Worm (Caenorhabditis elegans) whole organism, early embryonic: ENCODE measurements around the gene msrp-7.
A peak's percentile ranks its signal among the peaks of the same experiment; 100 is the strongest.

Source experiments
- B0310.2 ChIP-seq: sonication (generic microtip); optimal IDR thresholded peaks from 2 replicates; lab custom pipeline; 2016; ENCODE audit warnings: mild to moderate bottlenecking, missing genetic modification characterization, missing compliant biosample characterization
- F13C5.2 ChIP-seq: sonication (generic microtip); optimal IDR thresholded peaks from 2 replicates; lab custom pipeline; 2017; ENCODE audit warnings: mild to moderate bottlenecking, missing genetic modification characterization, inconsistent platforms, missing compliant biosample characterization
- aly-1 ChIP-seq: sonication (generic microtip); optimal IDR thresholded peaks from 2 replicates; lab custom pipeline; 2016; ENCODE audit warnings: missing genetic modification characterization, missing compliant biosample characterization
- ama-1 ChIP-seq: fragments of 150-350 bp; optimal IDR thresholded peaks from 2 replicates; lab custom pipeline; 2014
- ceh-13 ChIP-seq: fragments of 200-800 bp; sonication (Bioruptor generic); optimal IDR thresholded peaks from 2 replicates; lab custom pipeline; 2018; ENCODE audit warnings: mild to moderate bottlenecking, missing genetic modification characterization, missing compliant biosample characterization
- ceh-36 ChIP-seq: sonication (generic microtip); optimal IDR thresholded peaks from 2 replicates; lab custom pipeline; 2016; ENCODE audit warnings: missing genetic modification characterization, inconsistent platforms, missing compliant biosample characterization
- ets-7 ChIP-seq: sonication (generic microtip); optimal IDR thresholded peaks from 2 replicates; lab custom pipeline; 2016; ENCODE audit warnings: missing genotype, missing genetic modification characterization, missing compliant biosample characterization
- flt-1 ChIP-seq: fragments of 200-800 bp; sonication (Bioruptor generic); IDR thresholded peaks from 2 replicates; pipeline ENCODE4 v1.3.6; 2022; ENCODE audit warnings: missing genetic modification characterization, missing compliant biosample characterization
- hmbx-1 ChIP-seq: sonication (generic microtip); optimal IDR thresholded peaks from 2 replicates; lab custom pipeline; 2016; ENCODE audit warnings: mild to moderate bottlenecking, missing genetic modification characterization, missing compliant biosample characterization
- hmg-4 ChIP-seq: fragments of 200-800 bp; sonication (Bioruptor generic); optimal IDR thresholded peaks from 2 replicates; lab custom pipeline; 2018; ENCODE audit warnings: mild to moderate bottlenecking, missing genetic modification characterization, missing compliant biosample characterization
- hnd-1 ChIP-seq: sonication (generic microtip); optimal IDR thresholded peaks from 2 replicates; lab custom pipeline; 2016; ENCODE audit warnings: missing genetic modification characterization, missing compliant biosample characterization
- pes-1 ChIP-seq: fragments of 200-800 bp; sonication (Bioruptor generic); IDR thresholded peaks from 2 replicates; pipeline ENCODE4 v1.3.6; 2022; ENCODE audit warnings: missing genetic modification reagents, missing genetic modification characterization, missing compliant biosample characterization
- scrt-1 ChIP-seq: fragments of 200-800 bp; sonication (Bioruptor generic); IDR thresholded peaks from 2 replicates; pipeline ENCODE4 v1.3.6; 2022; ENCODE audit warnings: missing genetic modification characterization, missing compliant biosample characterization
- sea-1 ChIP-seq: fragments of 200-800 bp; sonication (Bioruptor generic); conservative IDR thresholded peaks from 2 replicates; pipeline ENCODE4 v1.3.6; 2022; ENCODE audit warnings: missing genetic modification characterization, missing compliant biosample characterization
- tbx-11 ChIP-seq: fragments of 200-800 bp; sonication (Bioruptor generic); IDR thresholded peaks from 2 replicates; pipeline ENCODE4 v1.3.6; 2022; ENCODE audit warnings: missing genetic modification characterization, missing compliant biosample characterization
- tbx-37 ChIP-seq: fragments of 200-800 bp; sonication (Bioruptor generic); conservative IDR thresholded peaks from 2 replicates; pipeline ENCODE4 v1.3.6; 2022; ENCODE audit warnings: missing genetic modification reagents, missing genetic modification characterization, missing compliant biosample characterization
- tra-4 ChIP-seq: sonication (generic microtip); optimal IDR thresholded peaks from 2 replicates; lab custom pipeline; 2017; ENCODE audit warnings: missing genetic modification characterization, missing compliant biosample characterization

Gene msrp-7

ce11 chrII:10824046-10824445, 13.3 kb downstream of the msrp-7 start, which contains the start of the genes R06F6.12 and mix-1:
TSS of gene R06F6.12 (minus strand) at chrII:10824081.
TSS of gene mix-1 (plus strand) at chrII:10824246.
- TF ChIP-seq tra-4: no peak
- no peak for TF ChIP-seq sea-1
- TF ChIP-seq tbx-11 (GFP tag; lab: Robert Waterston, UW): no peak
- no peak for TF ChIP-seq hmbx-1 (tag; lab: Kevin White, UChicago)
- no peak for TF ChIP-seq ceh-13 (GFP tag; lab: Kevin White, UChicago)
- TF ChIP-seq scrt-1 (GFP tag; lab: Robert Waterston, UW): no peak
- peak; percentile 20 for TF ChIP-seq F13C5.2 (tag; lab: Kevin White, UChicago)
- peak; percentile 62; the same call in 1 of the 2 replicates for TF ChIP-seq pes-1
- TF ChIP-seq tbx-37 (GFP tag; lab: Robert Waterston, UW): no peak
- TF ChIP-seq ama-1 (lab: Kevin White, UChicago): no peak
- TF ChIP-seq hnd-1 (tag; lab: Kevin White, UChicago): no peak

DNA sequence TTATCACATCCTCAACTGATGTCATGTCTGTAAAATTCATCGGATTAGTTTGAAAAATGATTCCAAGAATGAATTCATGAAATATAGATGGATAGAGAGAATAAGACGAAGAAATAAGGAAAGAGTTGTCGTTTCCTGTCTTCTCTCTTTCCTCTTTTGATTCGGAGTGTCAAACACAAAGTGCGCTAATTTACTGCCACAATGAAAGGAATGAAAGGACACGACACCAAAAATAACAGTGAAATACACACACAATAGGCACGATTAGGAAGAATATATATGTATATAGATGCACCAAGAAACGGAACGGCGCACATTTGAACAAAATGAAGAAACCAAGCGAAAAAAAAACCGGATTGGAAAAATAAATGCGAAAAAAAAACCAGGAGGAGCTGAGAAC, 18.3 kb downstream of the msrp-7 start, which contains the start of gene VM106R.1:
TSS of gene VM106R.1 (minus strand) at position 101 of the 400 bp plus-strand sequence.
- TF ChIP-seq ceh-13 (GFP tag; lab: Kevin White, UChicago) (no peak), aly-1 (no peak), ets-7 (tag; lab: Kevin White, UChicago) (no peak), pes-1 (no peak), F13C5.2 (tag; lab: Kevin White, UChicago) (no peak), scrt-1 (GFP tag; lab: Robert Waterston, UW) (no peak), tbx-11 (GFP tag; lab: Robert Waterston, UW) (no peak), hmbx-1 (tag; lab: Kevin White, UChicago) (no peak), hmg-4 (GFP tag; lab: Kevin White, UChicago) (no peak), flt-1 (GFP tag; lab: Robert Waterston, UW) (no peak), ama-1 (lab: Kevin White, UChicago) (no peak), hnd-1 (tag; lab: Kevin White, UChicago) (no peak), ceh-36 (tag; lab: Kevin White, UChicago) (no peak), tbx-37 (GFP tag; lab: Robert Waterston, UW) (no peak), sea-1 (no peak), B0310.2 (no peak), tra-4 (no peak)

DNA sequence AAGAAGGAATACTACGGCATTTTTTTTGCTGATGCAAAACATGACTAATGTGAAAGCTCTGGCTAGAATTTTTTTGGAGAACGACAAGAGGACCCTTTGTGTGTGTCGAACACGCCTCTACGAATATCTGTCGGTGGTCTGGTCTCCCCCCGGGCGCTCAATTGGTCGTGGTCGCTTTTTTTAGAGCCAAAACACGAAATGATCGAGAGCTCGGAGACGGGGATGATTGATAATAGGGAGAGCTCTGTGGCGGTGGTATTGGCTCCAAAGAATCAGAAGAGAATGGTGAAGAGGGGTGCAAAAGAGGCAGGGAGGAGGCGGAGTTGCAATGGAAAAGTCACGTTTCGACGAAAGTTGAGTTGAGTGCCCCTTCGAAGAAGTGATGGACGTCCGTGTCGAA, 18.8 kb downstream of the msrp-7 start:
- TF ChIP-seq ama-1 (lab: Kevin White, UChicago): no peak
- no peak for TF ChIP-seq hmg-4 (GFP tag; lab: Kevin White, UChicago)
- no peak for TF ChIP-seq scrt-1 (GFP tag; lab: Robert Waterston, UW)
- no peak for TF ChIP-seq ets-7 (tag; lab: Kevin White, UChicago)
- TF ChIP-seq sea-1: no peak
- no peak for TF ChIP-seq ceh-13 (GFP tag; lab: Kevin White, UChicago)
- no peak for TF ChIP-seq F13C5.2 (tag; lab: Kevin White, UChicago)
- no peak for TF ChIP-seq aly-1
- no peak for TF ChIP-seq hnd-1 (tag; lab: Kevin White, UChicago)
- TF ChIP-seq ceh-36 (tag; lab: Kevin White, UChicago): no peak
- no peak for TF ChIP-seq flt-1 (GFP tag; lab: Robert Waterston, UW)
- no peak for TF ChIP-seq tra-4
- no peak for TF ChIP-seq tbx-11 (GFP tag; lab: Robert Waterston, UW)
- no peak for TF ChIP-seq tbx-37 (GFP tag; lab: Robert Waterston, UW)

DNA sequence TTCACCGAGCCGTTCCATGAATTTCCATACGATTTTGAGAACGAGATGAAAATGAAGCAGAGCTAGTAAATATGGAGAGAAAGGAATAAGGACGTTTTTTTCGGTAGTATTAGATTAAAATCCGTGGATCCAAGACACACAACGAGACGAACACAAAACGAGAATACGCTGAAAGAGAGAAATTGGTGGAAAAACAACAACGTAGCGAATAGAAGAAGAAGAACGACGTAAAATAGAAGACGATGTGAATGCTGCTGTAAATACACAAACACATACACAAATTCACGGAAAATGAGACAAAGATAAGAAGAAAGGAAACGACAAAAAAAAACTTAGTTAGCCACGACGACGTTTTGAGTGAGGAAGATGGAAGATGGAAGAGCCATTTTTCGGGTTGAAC, 23.9 kb downstream of the msrp-7 start:
- TF ChIP-seq ceh-36 (tag; lab: Kevin White, UChicago) (no peak), hmg-4 (GFP tag; lab: Kevin White, UChicago) (no peak), pes-1 (no peak), scrt-1 (GFP tag; lab: Robert Waterston, UW) (no peak), tbx-37 (GFP tag; lab: Robert Waterston, UW) (no peak), F13C5.2 (tag; lab: Kevin White, UChicago) (no peak), sea-1 (no peak), flt-1 (GFP tag; lab: Robert Waterston, UW) (no peak)

DNA sequence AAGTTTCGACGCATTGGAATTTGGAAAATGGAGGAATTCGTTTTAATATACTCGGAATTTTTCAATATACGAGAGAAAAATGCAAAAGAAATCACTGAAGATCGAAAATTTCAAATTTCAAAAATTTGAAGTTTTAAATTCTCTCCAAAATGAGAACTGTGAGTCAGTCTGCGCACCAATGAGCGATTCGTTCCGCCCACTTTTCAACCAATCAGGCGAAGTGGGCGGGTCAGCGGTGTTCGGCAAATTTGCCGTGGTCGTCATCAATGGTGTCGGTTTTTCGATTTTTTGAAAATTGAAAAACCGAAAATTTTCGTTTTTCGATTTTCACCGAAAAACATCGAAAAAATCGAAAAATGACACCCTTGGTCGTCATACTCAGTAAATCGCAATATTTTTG, 27.8 kb downstream of the msrp-7 start:
- TF ChIP-seq sea-1: no peak
- no peak for TF ChIP-seq ceh-36 (tag; lab: Kevin White, UChicago)
- no peak for TF ChIP-seq ets-7 (tag; lab: Kevin White, UChicago)
- no peak for TF ChIP-seq tra-4

DNA sequence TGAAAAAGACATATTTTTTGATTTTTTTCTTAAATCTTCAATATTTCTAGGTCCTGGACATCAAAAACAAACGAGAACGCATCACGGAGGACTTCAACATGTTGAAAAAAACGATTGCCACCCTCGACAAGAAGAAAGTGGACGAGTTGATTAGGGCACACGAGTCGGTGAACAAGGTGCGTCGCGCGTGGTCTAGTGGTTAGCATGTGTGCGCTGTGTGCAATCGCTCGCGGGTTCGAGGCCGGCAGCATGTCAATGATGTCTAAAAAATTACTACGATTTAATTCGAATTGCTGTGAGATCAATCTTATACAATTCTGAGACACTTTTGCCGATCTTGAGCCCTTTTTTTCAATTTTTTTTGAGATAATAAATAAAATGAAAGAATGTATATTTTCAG, 29.3 kb downstream of the msrp-7 start:
- TF ChIP-seq ceh-13 (GFP tag; lab: Kevin White, UChicago) (peak; percentile 96), tra-4 (peak; percentile 94), aly-1 (peak; percentile 96), ets-7 (tag; lab: Kevin White, UChicago) (peak; percentile 83), ceh-36 (tag; lab: Kevin White, UChicago) (peak; percentile 96), sea-1 (peak; percentile 92), flt-1 (GFP tag; lab: Robert Waterston, UW) (peak; percentile 96), pes-1 (peak; percentile 96), scrt-1 (GFP tag; lab: Robert Waterston, UW) (peak; percentile 98), hmbx-1 (tag; lab: Kevin White, UChicago) (peak; percentile 92), ama-1 (lab: Kevin White, UChicago) (peak; percentile 89), hmg-4 (GFP tag; lab: Kevin White, UChicago) (peak; percentile 99), B0310.2 (peak; percentile 89), tbx-11 (GFP tag; lab: Robert Waterston, UW) (peak; percentile 94), F13C5.2 (tag; lab: Kevin White, UChicago) (peak; percentile 97), tbx-37 (GFP tag; lab: Robert Waterston, UW) (peak; percentile 93), hnd-1 (tag; lab: Kevin White, UChicago) (peak; percentile 91)

DNA sequence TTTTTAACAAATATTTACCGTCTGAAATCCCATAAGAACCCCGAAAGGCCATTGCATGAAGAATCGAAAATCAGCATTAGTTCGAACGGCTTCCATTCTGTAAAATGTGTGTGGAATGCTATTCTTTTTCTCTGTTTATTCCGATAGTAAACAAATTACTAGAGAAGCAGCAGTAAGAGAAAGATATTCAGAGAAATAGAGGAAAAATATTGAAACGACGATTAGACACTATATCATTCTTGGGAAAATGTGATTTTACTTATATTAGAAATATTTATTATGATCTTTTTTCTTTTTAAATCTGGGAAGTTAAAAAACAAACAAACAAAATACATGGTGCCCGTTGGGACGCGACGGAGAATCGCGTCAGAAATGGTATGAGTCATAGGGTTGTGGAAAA, 32.7 kb downstream of the msrp-7 start, which contains the start of gene M106.8:
TSS of gene M106.8 (minus strand) at position 101 of the 400 bp plus-strand sequence.
- TF ChIP-seq ceh-36 (tag; lab: Kevin White, UChicago) (no peak), sea-1 (no peak), tbx-11 (GFP tag; lab: Robert Waterston, UW) (no peak), tra-4 (no peak), ceh-13 (GFP tag; lab: Kevin White, UChicago) (no peak), ama-1 (lab: Kevin White, UChicago) (no peak), scrt-1 (GFP tag; lab: Robert Waterston, UW) (no peak), hmg-4 (GFP tag; lab: Kevin White, UChicago) (no peak), aly-1 (no peak), ets-7 (tag; lab: Kevin White, UChicago) (no peak), pes-1 (no peak), B0310.2 (no peak), F13C5.2 (tag; lab: Kevin White, UChicago) (no peak), hmbx-1 (tag; lab: Kevin White, UChicago) (no peak), tbx-37 (GFP tag; lab: Robert Waterston, UW) (no peak), hnd-1 (tag; lab: Kevin White, UChicago) (no peak), flt-1 (GFP tag; lab: Robert Waterston, UW) (no peak)
